Worm (Caenorhabditis elegans) whole organism, L2 larva: Measurements from ENCODE around the gene C38C10.3.

Experiments used
- ceh-82 ChIP-seq: fragments of 150-350 bp; optimal IDR thresholded peaks from 2 replicates; lab custom pipeline; 2014; ENCODE audit warnings: missing biosample characterization, missing genetic modification characterization
- dmd-4 ChIP-seq: sonication (generic microtip); optimal IDR thresholded peaks from 2 replicates; lab custom pipeline; 2017; ENCODE audit warnings: missing biosample characterization, missing genetic modification characterization
- egl-27 ChIP-seq: sonication (generic microtip); optimal IDR thresholded peaks from 3 replicates; lab custom pipeline; 2017; ENCODE audit warnings: missing biosample characterization, missing genetic modification reagents, missing genetic modification characterization
- elt-3 ChIP-seq: sonication (generic microtip); optimal IDR thresholded peaks from 2 replicates; lab custom pipeline; 2017; ENCODE audit warnings: missing biosample characterization, missing genetic modification characterization
- nhr-12 ChIP-seq: fragments of 150-350 bp; optimal IDR thresholded peaks from 2 replicates; lab custom pipeline; 2014; ENCODE audit warnings: missing biosample characterization, missing genetic modification characterization
- snpc-4 ChIP-seq: fragments of 150-350 bp; optimal IDR thresholded peaks from 2 replicates; lab custom pipeline; 2014; ENCODE audit warnings: missing biosample characterization, missing genetic modification characterization
- ztf-1 ChIP-seq: fragments of 200-800 bp; sonication (Bioruptor generic); conservative IDR thresholded peaks from 2 replicates; pipeline ENCODE4 v1.3.6; 2022; ENCODE audit warnings: missing genetic modification characterization, missing compliant biosample characterization

ce11 chrIII:9413340-9413739, 27.9 kb upstream of the C38C10.3 start, which contains the start of gene T26G10.3:
- TF ChIP-seq ceh-82 (tag; lab: Kevin White, UChicago) (no peak), ztf-1 (no peak), snpc-4 (tag; lab: Kevin White, UChicago) (no peak), egl-27 (no peak), elt-3 (no peak), nhr-12 (tag; lab: Kevin White, UChicago) (no peak), dmd-4 (no peak)
